Worm (Caenorhabditis elegans): Measurements from ENCODE around the gene M01F1.4.

Gene M01F1.4

DNA sequence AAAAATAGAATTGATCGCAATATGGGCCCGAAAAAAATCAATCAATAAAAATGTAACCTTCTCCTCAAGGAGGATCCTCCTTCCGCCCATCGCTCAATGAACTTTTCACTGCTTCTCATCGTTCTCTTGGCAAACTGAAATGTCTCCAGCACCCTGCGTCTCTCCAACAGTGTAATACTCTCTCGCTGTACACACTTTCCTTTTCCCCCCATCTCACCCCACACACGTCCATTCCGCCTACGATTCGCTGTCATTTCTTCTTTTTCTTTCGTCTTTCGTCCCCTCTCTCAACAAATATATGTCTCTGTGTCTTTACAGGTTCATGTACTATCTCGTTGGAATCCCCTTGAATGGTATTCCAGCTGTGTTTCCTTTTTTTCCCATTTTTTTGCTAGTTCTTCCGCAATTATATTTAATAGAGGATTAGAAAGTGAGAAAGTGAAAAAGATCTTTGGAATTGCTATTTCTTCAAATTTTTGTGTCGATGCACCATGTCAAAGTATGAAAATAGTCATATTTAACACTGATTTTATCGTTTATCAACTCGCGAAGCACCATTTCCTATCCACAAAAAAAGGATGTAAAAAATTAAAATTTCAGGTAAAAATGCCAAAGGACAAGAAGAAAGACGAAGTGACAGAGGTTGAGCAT lies 38.3 kb downstream of the M01F1.4 start, which contains the start of gene rsu-1 (continued):
- TF ChIP-seq hmg-1.1 (GFP tag; IDR thresholded peaks at IDR 0.05) (peak; percentile 84), lin-29 (GFP tag; IDR thresholded peaks at IDR 0.05) (no peak), mdt-29 (GFP tag; IDR thresholded peaks at IDR 0.05) (no peak), fos-1 (tag; optimal IDR thresholded peaks at IDR 0.05) (no peak), R02D3.7 (tag; optimal IDR thresholded peaks at IDR 0.05) (no peak), aly-2 (tag; optimal IDR thresholded peaks at IDR 0.05) (no peak), dmd-6 (GFP tag; IDR thresholded peaks at IDR 0.05) (peak; percentile 63), F10B5.3 (tag; optimal IDR thresholded peaks at IDR 0.05) (no peak), php-3 (GFP tag; IDR thresholded peaks at IDR 0.05) (no peak), spr-1 (tag; optimal IDR thresholded peaks at IDR 0.05) (peak; percentile 68), lin-15B (tag; optimal IDR thresholded peaks at IDR 0.05) (no peak), ztf-11 (tag; optimal IDR thresholded peaks at IDR 0.05) (no peak), mep-1 (tag; optimal IDR thresholded peaks at IDR 0.05) (peak; percentile 77), F49E8.2 (tag; optimal IDR thresholded peaks at IDR 0.05; ENCODE audit: borderline replicate concordance) (no peak), tra-1 (GFP tag; IDR thresholded peaks at IDR 0.05) (0 out of 2 replicates have a peak, but pooled peaks have one; percentile 25), nhr-11 (tag; optimal IDR thresholded peaks at IDR 0.05) (peak; percentile 4), snpc-1.2 (GFP tag; IDR thresholded peaks at IDR 0.05) (no peak), nhr-41 (GFP tag; IDR thresholded peaks at IDR 0.05) (no peak), ZK546.5 (tag; optimal IDR thresholded peaks at IDR 0.05) (no peak), hlh-30 (tag; optimal IDR thresholded peaks at IDR 0.05; ENCODE audit: insufficient read depth) (peak; percentile 10), F26F4.8 (GFP tag; conservative IDR thresholded peaks at IDR 0.05) (no peak), gei-8 (GFP tag; optimal IDR thresholded peaks at IDR 0.05) (no peak), madf-5 (GFP tag; IDR thresholded peaks at IDR 0.05) (no peak), attf-4 (tag; optimal IDR thresholded peaks at IDR 0.05) (no peak), zfp-2 (tag; optimal IDR thresholded peaks at IDR 0.05) (no peak), mxl-2 (GFP tag; conservative IDR thresholded peaks at IDR 0.05) (no peak), Y48G9A.11 (GFP tag; IDR thresholded peaks at IDR 0.05) (no peak), set-16 (GFP tag; IDR thresholded peaks at IDR 0.05) (no peak), spr-3 (GFP tag; optimal IDR thresholded peaks at IDR 0.05) (no peak), jun-1 (tag; optimal IDR thresholded peaks at IDR 0.05) (no peak), nhr-76 (tag; optimal IDR thresholded peaks at IDR 0.05) (no peak), dmd-9 (GFP tag; IDR thresholded peaks at IDR 0.05) (no peak), rbr-2 (tag; optimal IDR thresholded peaks at IDR 0.05) (peak; percentile 66), nhr-237 (tag; optimal IDR thresholded peaks at IDR 0.05) (no peak), daf-16 (GFP tag; optimal IDR thresholded peaks at IDR 0.05) (peak in 1 of 2 experiments; percentile 8), daf-16 (tag; optimal IDR thresholded peaks at IDR 0.05) (peak; percentile 49), lin-13 (GFP tag; optimal IDR thresholded peaks at IDR 0.05) (peak; percentile 8), pqm-1 (tag; optimal IDR thresholded peaks at IDR 0.05) (no peak), mxl-3 (GFP tag; optimal IDR thresholded peaks at IDR 0.05) (peak; percentile 16), lsy-2 (tag; optimal IDR thresholded peaks at IDR 0.05) (peak in 1 of 2 experiments; percentile 70), vab-7 (GFP tag; IDR thresholded peaks at IDR 0.05) (no peak), dpl-1 (GFP tag; optimal IDR thresholded peaks at IDR 0.05) (peak; percentile 46), saeg-2 (GFP tag; IDR thresholded peaks at IDR 0.05) (no peak), daf-19 (GFP tag; conservative IDR thresholded peaks at IDR 0.05) (no peak), Y105C5A.15 (GFP tag; IDR thresholded peaks at IDR 0.05) (no peak), T20F7.1 (GFP tag; optimal IDR thresholded peaks at IDR 0.05) (no peak), tag-97 (GFP tag; IDR thresholded peaks at IDR 0.05) (no peak), mdl-1 (tag; optimal IDR thresholded peaks at IDR 0.05) (peak in 1 of 2 experiments; percentile 69), nhr-10 (tag; optimal IDR thresholded peaks at IDR 0.05) (no peak), T26A8.4 (GFP tag; IDR thresholded peaks at IDR 0.05) (peak; percentile 47), ceh-44 (GFP tag; IDR thresholded peaks at IDR 0.05) (no peak), ctbp-1 (GFP tag; IDR thresholded peaks at IDR 0.05) (no peak)
